Fruit fly (Drosophila melanogaster): ENCODE measurements around the gene chas.

chas gene

DNA sequence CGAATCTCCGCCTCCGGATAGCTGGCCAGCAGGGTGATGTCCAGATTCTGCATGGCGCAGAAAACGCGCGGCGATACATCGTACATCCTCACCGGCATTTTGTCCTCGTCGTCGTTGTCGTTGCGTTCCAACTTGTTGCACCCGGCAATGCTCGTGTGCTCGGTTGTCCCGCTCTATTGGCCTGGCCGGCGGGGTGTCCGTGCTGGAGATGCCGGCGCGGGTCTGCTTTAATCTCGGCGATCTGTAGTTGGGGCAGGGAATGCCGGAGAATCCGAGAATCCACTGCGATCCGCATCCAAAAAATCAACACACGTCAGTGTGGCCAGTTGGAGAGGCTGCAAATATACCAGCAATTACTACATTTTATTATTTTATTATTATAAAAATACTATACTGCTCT lies 42.0 kb downstream of the chas start, which contains the start of gene IntS2 (continued):
- TF ChIP-seq MESR4 (GFP tag; optimal IDR thresholded peaks at IDR 0.05), result peak; percentile 64
- TF ChIP-seq ham (GFP tag; IDR thresholded peaks at IDR 0.05), result no peak
- TF ChIP-seq CG17186 (GFP tag; optimal IDR thresholded peaks at IDR 0.05), result no peak
- TF ChIP-seq lola (GFP tag; optimal IDR thresholded peaks at IDR 0.05), result no peak
- TF ChIP-seq Fer2 (tag; optimal IDR thresholded peaks at IDR 0.05), result no peak
- TF ChIP-seq CG9437 (GFP tag; optimal IDR thresholded peaks at IDR 0.05), result no peak
- TF ChIP-seq MTF-1 (GFP tag; optimal IDR thresholded peaks at IDR 0.05; ENCODE audit: borderline replicate concordance), result no peak
- TF ChIP-seq ewg (GFP tag; optimal IDR thresholded peaks at IDR 0.05), result no peak
- TF ChIP-seq nmo (GFP tag; optimal IDR thresholded peaks at IDR 0.05), result no peak
- no peak for TF ChIP-seq CG9932 (GFP tag; IDR thresholded peaks at IDR 0.05)
- no peak for TF ChIP-seq hb (GFP tag; IDR thresholded peaks at IDR 0.05; ENCODE audit: partially characterized antibody)
- no peak for TF ChIP-seq CG18011 (GFP tag; optimal IDR thresholded peaks at IDR 0.05)

DNA sequence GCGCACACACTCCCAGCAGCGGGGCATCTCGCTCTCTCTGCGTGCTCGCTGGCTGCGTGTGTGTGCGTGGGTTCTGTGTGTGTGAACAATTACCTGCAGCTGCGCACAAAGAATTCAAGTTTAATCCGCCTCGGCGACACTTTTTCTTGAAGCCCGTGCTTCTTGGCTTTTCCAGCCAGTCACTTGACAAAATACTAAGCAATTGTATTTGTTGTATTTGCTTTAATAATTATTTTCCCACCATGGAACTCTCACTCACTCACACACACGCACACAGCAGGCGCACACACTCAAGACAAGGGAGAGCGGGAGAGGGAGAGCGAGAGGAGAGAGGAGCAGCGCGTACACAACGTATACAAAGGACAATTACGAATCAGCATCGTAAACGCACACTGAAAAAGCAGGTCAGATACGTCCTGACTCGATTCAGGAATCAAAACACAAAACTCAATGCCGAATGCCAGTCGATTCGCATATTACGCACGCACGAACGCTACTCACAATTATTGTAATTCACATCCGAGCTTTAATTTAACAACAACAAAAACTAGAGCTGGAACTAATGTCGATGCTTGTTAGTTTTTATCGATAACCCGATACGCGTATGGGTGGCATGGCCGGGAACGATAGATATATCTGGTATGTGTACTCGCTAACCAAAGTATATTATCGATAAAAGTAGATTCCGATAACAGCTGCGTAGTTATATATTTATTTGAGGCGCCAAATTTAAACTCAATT lies 46.4 kb downstream of the chas start, which contains the start of gene RhoGAPp190:
RhoGAPp190 (minus strand) TSS at position 565 of the 741 bp plus-strand sequence.
- TF ChIP-seq Lpt (GFP tag; optimal IDR thresholded peaks at IDR 0.05) (no peak), CG2678 (tag; optimal IDR thresholded peaks at IDR 0.05) (no peak), Hey (tag; optimal IDR thresholded peaks at IDR 0.05) (no peak), CG17568 (GFP tag; optimal IDR thresholded peaks at IDR 0.05) (no peak), her (GFP tag; optimal IDR thresholded peaks at IDR 0.05) (no peak), Gsc (GFP tag; IDR thresholded peaks at IDR 0.05) (no peak), Pdp1 (GFP tag; optimal IDR thresholded peaks at IDR 0.05) (peak in 1 of 2 experiments; percentile 70), CG11696 (GFP tag; IDR thresholded peaks at IDR 0.05) (no peak), NK7.1 (GFP tag; optimal IDR thresholded peaks at IDR 0.05) (no peak), Ada2b (GFP tag; IDR thresholded peaks at IDR 0.05) (no peak), pros (GFP tag; optimal IDR thresholded peaks at IDR 0.05) (peak; percentile 24), scrt (GFP tag; optimal IDR thresholded peaks at IDR 0.05) (peak; percentile 34), Xbp1 (GFP tag; optimal IDR thresholded peaks at IDR 0.05) (peak; percentile 7), sd (tag; optimal IDR thresholded peaks at IDR 0.05) (peak; percentile 72), tup (GFP tag; optimal IDR thresholded peaks at IDR 0.05) (no peak), CrebB (tag; optimal IDR thresholded peaks at IDR 0.05) (no peak), Hr51 (GFP tag; optimal IDR thresholded peaks at IDR 0.05) (no peak), CG7928 (GFP tag; optimal IDR thresholded peaks at IDR 0.05) (no peak), CG14014 (GFP tag; IDR thresholded peaks at IDR 0.05) (no peak; the same call in 1 of the 2 replicates), ranshi (GFP tag; IDR thresholded peaks at IDR 0.05) (no peak), CG8944 (GFP tag; optimal IDR thresholded peaks at IDR 0.05) (no peak), CG5953 (GFP tag; IDR thresholded peaks at IDR 0.05) (no peak), Ravus (GFP tag; IDR thresholded peaks at IDR 0.05) (no peak), br (optimal IDR thresholded peaks at IDR 0.05) (no peak), CG7357 (GFP tag; IDR thresholded peaks at IDR 0.05) (no peak), CG34422 (GFP tag; IDR thresholded peaks at IDR 0.05) (no peak), D (optimal IDR thresholded peaks at IDR 0.05) (no peak), D (GFP tag; optimal IDR thresholded peaks at IDR 0.05) (no peak), stc (GFP tag; IDR thresholded peaks at IDR 0.05) (no peak), corto (GFP tag; optimal IDR thresholded peaks at IDR 0.05) (no peak), CG8924 (tag; optimal IDR thresholded peaks at IDR 0.05) (peak; percentile 32), CG32772 (GFP tag; IDR thresholded peaks at IDR 0.05) (no peak), D19A (tag; optimal IDR thresholded peaks at IDR 0.05) (no peak), CG15011 (GFP tag; optimal IDR thresholded peaks at IDR 0.05) (no peak), CG2199 (GFP tag; IDR thresholded peaks at IDR 0.05) (no peak), CG2202 (tag; optimal IDR thresholded peaks at IDR 0.05) (no peak), kni (GFP tag; optimal IDR thresholded peaks at IDR 0.05) (no peak)

All from whole organism, embryonic.